Worm (Caenorhabditis elegans) whole organism, late embryonic: Measurements from ENCODE around the gene ptr-5.

Source experiments
- nhr-11 ChIP-seq: fragments of 150-350 bp; optimal IDR thresholded peaks from 2 replicates; lab custom pipeline; 2014; ENCODE audit warnings: missing biosample characterization, missing genetic modification characterization
- sdc-2 ChIP-seq: sonication (generic microtip); optimal IDR thresholded peaks from 2 replicates; lab custom pipeline; 2016; ENCODE audit warnings: missing genotype, missing genetic modification characterization, missing compliant biosample characterization
- sox-4 ChIP-seq: sonication (generic microtip); optimal IDR thresholded peaks from 2 replicates; lab custom pipeline; 2017; ENCODE audit warnings: mild to moderate bottlenecking, missing genetic modification characterization, inconsistent platforms, missing compliant biosample characterization

DNA sequence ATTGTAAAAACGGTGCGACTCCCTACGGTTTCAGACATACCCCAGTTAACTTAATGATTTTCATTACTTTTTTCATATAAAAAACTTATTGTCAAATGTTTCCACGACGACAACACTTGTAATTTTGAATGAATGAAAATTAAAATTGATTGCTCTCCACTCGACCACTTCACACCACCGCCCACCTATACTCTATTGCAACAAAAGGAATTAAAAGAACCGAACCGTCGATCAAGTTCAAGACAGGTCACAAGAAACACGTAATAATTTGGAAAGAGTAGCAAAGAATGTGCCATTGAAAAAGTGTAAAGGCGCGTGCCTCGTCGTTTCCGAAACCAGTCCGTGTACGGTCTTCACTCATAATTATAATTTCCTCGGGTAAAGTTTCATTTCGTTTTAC is 44.1 kb downstream of the ptr-5 start, which contains the start of gene F10D7.11:
- TF ChIP-seq nhr-11 (tag; lab: Kevin White, UChicago): no peak
- TF ChIP-seq sdc-2 (tag; lab: Kevin White, UChicago): no peak
- no peak for TF ChIP-seq sox-4 (tag; lab: Kevin White, UChicago)
